Fruit fly (Drosophila melanogaster): ENCODE measurements around the gene RpL22.

dm6 chrX:750047-750446 is 14.9 kb downstream of the RpL22 start, which contains the start of gene CG5254:
- no peak for TF ChIP-seq ci (GFP tag; IDR thresholded peaks at IDR 0.05)
- TF ChIP-seq Drgx (GFP tag; IDR thresholded peaks at IDR 0.05): no peak
- TF ChIP-seq bbx (GFP tag; IDR thresholded peaks at IDR 0.05; ENCODE audit: partially characterized antibody): no peak
- TF ChIP-seq Hsf (GFP tag; optimal IDR thresholded peaks at IDR 0.05): no peak
- no peak for TF ChIP-seq jing (GFP tag; optimal IDR thresholded peaks at IDR 0.05)
- TF ChIP-seq Hr3 (GFP tag; optimal IDR thresholded peaks at IDR 0.05): no peak
